Fruit fly (Drosophila melanogaster): ENCODE data around the gene c11.1.

The c11.1 gene

dm6 chrX:9282783-9283289 is at the start of gene c11.1:
Gene c11.1, minus strand, starts transcription at chrX:9283117.
- peak; percentile 18 for TF ChIP-seq CG17801 (GFP tag; optimal IDR thresholded peaks at IDR 0.05; ENCODE audit: partially characterized antibody)

dm6 chrX:9332208-9332607 is 49.3 kb upstream of the c11.1 start:
- no peak for TF ChIP-seq CG17801 (GFP tag; optimal IDR thresholded peaks at IDR 0.05; ENCODE audit: partially characterized antibody)

- TF ChIP-seq CG17801 (GFP tag; optimal IDR thresholded peaks at IDR 0.05; ENCODE audit: partially characterized antibody): no peak
These were observed 47.5 kb upstream of the c11.1 start, which contains the start of gene CG34450 for dm6 chrX:9330387-9330786. Gene CG34450, minus strand, starts transcription at chrX:9330487.

- TF ChIP-seq CG17801 (GFP tag; optimal IDR thresholded peaks at IDR 0.05; ENCODE audit: partially characterized antibody): no peak
These were observed 36.2 kb upstream of the c11.1 start, which contains the start of the genes c12.1 and c12.2 for dm6 chrX:9319140-9319539. Gene c12.1, minus strand, starts transcription at chrX:9319223. Gene c12.2, plus strand, starts transcription at chrX:9319359.

- no peak for TF ChIP-seq CG17801 (GFP tag; optimal IDR thresholded peaks at IDR 0.05; ENCODE audit: partially characterized antibody)
These were observed 34.2 kb upstream of the c11.1 start for dm6 chrX:9317100-9317499.

- no peak for TF ChIP-seq CG17801 (GFP tag; optimal IDR thresholded peaks at IDR 0.05; ENCODE audit: partially characterized antibody)
These were observed 27.2 kb upstream of the c11.1 start for dm6 chrX:9309959-9310658.

dm6 chrX:9305735-9306134 is 22.8 kb upstream of the c11.1 start:
- TF ChIP-seq CG17801 (GFP tag; optimal IDR thresholded peaks at IDR 0.05; ENCODE audit: partially characterized antibody): peak; percentile 78

- TF ChIP-seq CG17801 (GFP tag; optimal IDR thresholded peaks at IDR 0.05; ENCODE audit: partially characterized antibody): no peak
These were observed 14.9 kb upstream of the c11.1 start for dm6 chrX:9297661-9298433.

dm6 chrX:9296518-9296917 is 13.6 kb upstream of the c11.1 start:
- no peak for TF ChIP-seq CG17801 (GFP tag; optimal IDR thresholded peaks at IDR 0.05; ENCODE audit: partially characterized antibody)

- TF ChIP-seq CG17801 (GFP tag; optimal IDR thresholded peaks at IDR 0.05; ENCODE audit: partially characterized antibody): no peak
These were observed 12.6 kb upstream of the c11.1 start for dm6 chrX:9295518-9295917.

dm6 chrX:9291270-9291669 is 8.4 kb upstream of the c11.1 start:
- TF ChIP-seq CG17801 (GFP tag; optimal IDR thresholded peaks at IDR 0.05; ENCODE audit: partially characterized antibody): no peak

dm6 chrX:9286386-9286785 is 3.5 kb upstream of the c11.1 start:
- no peak for TF ChIP-seq CG17801 (GFP tag; optimal IDR thresholded peaks at IDR 0.05; ENCODE audit: partially characterized antibody)

dm6 chrX:9284024-9284738 is 1.3 kb upstream of the c11.1 start, which contains the start of gene lz:
Gene lz, plus strand, starts transcription at chrX:9284649.
- no peak for TF ChIP-seq CG17801 (GFP tag; optimal IDR thresholded peaks at IDR 0.05; ENCODE audit: partially characterized antibody)

- no peak for TF ChIP-seq CG17801 (GFP tag; optimal IDR thresholded peaks at IDR 0.05; ENCODE audit: partially characterized antibody)
These were observed 796 bp downstream of the c11.1 start for dm6 chrX:9281998-9282644.

All from ovary, adult (tissue).